Worm (Caenorhabditis elegans): ENCODE data around the gene nars-2.

The nars-2 gene

DNA sequence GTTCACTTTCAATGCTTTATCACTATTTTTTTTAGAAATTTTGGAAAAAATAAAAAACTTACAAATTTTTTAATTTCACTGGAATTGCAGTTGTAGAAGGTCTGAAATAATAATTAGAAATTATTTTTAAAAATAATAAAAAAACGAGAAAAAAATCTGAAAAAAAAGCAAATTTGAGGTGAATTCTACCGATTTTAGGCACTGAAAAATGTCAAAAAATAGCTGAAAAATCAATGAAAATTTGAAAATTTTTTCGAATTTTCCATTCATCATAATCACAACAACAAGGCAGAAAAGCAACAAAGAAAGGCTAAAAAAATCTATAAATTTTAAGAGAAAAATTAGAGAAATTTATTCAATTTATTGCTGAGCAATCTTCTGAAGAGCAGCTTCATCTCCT, at the start of gene nars-2:
Gene nars-2, minus strand, starts transcription at position 101 of the 400 bp plus-strand sequence.
- no peak for TF ChIP-seq unc-55 (GFP tag; optimal IDR thresholded peaks at IDR 0.05)
- TF ChIP-seq lin-11 (tag; optimal IDR thresholded peaks at IDR 0.05) = no peak
- TF ChIP-seq ztf-1 (GFP tag; conservative IDR thresholded peaks at IDR 0.05) = no peak
- no peak for TF ChIP-seq lin-13 (GFP tag; optimal IDR thresholded peaks at IDR 0.05)
- TF ChIP-seq nhr-11 (tag; optimal IDR thresholded peaks at IDR 0.05) = no peak
- no peak for TF ChIP-seq R02D3.7 (tag; optimal IDR thresholded peaks at IDR 0.05)
- TF ChIP-seq sma-3 (GFP tag; optimal IDR thresholded peaks at IDR 0.05) = no peak
- TF ChIP-seq Y55F3AM.14 (GFP tag; optimal IDR thresholded peaks at IDR 0.05) = no peak
- no peak for TF ChIP-seq sem-4 (tag; optimal IDR thresholded peaks at IDR 0.05)

DNA sequence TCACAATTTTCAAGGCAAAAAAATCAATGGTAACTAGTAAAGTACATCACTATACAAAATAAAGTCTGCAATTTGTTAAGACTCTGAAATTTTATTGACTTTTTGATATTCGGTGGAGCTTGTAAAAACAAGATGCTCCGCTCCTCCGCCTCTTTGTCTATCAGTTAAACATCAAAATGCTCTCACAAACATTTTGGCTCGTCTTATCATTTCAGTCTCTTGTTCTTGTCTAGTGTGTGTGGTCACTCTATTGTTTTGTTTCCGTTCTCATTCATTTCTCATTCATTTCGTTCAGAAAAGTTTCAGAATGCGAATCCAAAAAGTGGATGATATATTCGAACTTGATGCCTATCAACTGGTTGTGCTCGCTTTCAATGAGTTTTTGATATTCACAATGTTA, 47.5 kb upstream of the nars-2 start, which contains the start of gene Y66D12A.13:
Gene Y66D12A.13, plus strand, starts transcription at position 301 of the 400 bp plus-strand sequence.
- no peak for TF ChIP-seq ZK546.5 (tag; optimal IDR thresholded peaks at IDR 0.05)
- TF ChIP-seq fos-1 (tag; optimal IDR thresholded peaks at IDR 0.05) = peak; percentile 3

DNA sequence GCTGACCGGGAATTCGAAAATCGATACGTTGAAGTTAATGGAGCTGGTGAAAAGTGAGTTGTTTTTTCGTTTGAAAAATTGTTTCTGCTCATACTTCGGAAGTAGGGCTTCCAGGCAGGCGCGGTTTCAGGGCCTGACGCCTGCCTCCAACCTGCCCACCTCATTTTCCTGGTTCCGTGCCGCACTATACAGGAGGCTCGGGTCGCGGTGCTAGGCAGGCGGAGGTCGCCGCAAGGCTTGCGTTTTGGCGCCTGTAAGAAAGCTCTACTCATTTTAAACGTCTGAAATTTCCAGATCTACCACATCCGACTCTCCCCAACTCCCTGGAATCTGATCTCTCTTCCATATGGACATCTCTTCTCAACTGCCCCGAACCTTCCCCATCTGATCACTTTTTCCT, 44.4 kb upstream of the nars-2 start:
- TF ChIP-seq sma-9 (GFP tag; optimal IDR thresholded peaks at IDR 0.05) (no peak), sma-9 (tag; optimal IDR thresholded peaks at IDR 0.05) (no peak), aly-2 (tag; optimal IDR thresholded peaks at IDR 0.05) (no peak), R02D3.7 (tag; optimal IDR thresholded peaks at IDR 0.05) (no peak), peb-1 (tag; optimal IDR thresholded peaks at IDR 0.05) (no peak), F13H6.1 (tag; optimal IDR thresholded peaks at IDR 0.05) (no peak), zag-1 (tag; optimal IDR thresholded peaks at IDR 0.05) (no peak), C34F6.9 (tag; optimal IDR thresholded peaks at IDR 0.05) (no peak), lin-13 (GFP tag; optimal IDR thresholded peaks at IDR 0.05) (no peak), blmp-1 (tag; optimal IDR thresholded peaks at IDR 0.05; ENCODE audit: insufficient read depth) (no peak), sma-3 (GFP tag; optimal IDR thresholded peaks at IDR 0.05) (no peak), nhr-77 (tag; optimal IDR thresholded peaks at IDR 0.05) (no peak), gmeb-1 (tag; optimal IDR thresholded peaks at IDR 0.05) (no peak), nhr-23 (tag; optimal IDR thresholded peaks at IDR 0.05) (no peak), ztf-11 (tag; optimal IDR thresholded peaks at IDR 0.05) (no peak), nhr-237 (tag; optimal IDR thresholded peaks at IDR 0.05) (no peak), nhr-25 (tag; optimal IDR thresholded peaks at IDR 0.05) (no peak), nhr-21 (tag; optimal IDR thresholded peaks at IDR 0.05) (no peak)

DNA sequence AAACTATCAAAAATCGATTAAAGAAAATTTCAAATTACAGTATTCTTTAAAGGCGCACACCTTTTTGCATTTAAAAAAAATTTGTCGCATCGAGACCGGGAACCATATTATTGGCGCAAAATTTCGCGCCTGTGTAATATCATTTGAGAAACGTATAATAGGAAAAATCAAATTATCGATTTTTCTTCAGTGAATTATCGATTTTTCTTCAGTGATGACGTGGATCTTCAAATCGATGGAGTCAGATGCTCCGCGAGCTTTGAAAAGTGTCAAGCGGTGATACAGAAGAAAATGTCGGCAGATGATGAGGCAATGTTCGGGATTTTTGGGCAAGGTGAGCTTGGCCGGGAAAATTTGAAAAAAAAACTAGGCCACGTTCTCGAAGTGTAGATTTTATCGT, 34.9 kb upstream of the nars-2 start:
- no peak for TF ChIP-seq elt-3 (tag; optimal IDR thresholded peaks at IDR 0.05)
- no peak for TF ChIP-seq nhr-25 (tag; optimal IDR thresholded peaks at IDR 0.05)
- TF ChIP-seq elt-1 (tag; optimal IDR thresholded peaks at IDR 0.05) = no peak
- no peak for TF ChIP-seq nhr-21 (tag; optimal IDR thresholded peaks at IDR 0.05)
- TF ChIP-seq snpc-4 (tag; optimal IDR thresholded peaks at IDR 0.05) = no peak
- TF ChIP-seq nhr-129 (tag; optimal IDR thresholded peaks at IDR 0.05) = no peak
- no peak for TF ChIP-seq aly-2 (tag; optimal IDR thresholded peaks at IDR 0.05)
- TF ChIP-seq ceh-82 (tag; optimal IDR thresholded peaks at IDR 0.05) = no peak
- TF ChIP-seq nhr-6 (tag; optimal IDR thresholded peaks at IDR 0.05) = no peak
- no peak for TF ChIP-seq unc-39 (tag; optimal IDR thresholded peaks at IDR 0.05)

DNA sequence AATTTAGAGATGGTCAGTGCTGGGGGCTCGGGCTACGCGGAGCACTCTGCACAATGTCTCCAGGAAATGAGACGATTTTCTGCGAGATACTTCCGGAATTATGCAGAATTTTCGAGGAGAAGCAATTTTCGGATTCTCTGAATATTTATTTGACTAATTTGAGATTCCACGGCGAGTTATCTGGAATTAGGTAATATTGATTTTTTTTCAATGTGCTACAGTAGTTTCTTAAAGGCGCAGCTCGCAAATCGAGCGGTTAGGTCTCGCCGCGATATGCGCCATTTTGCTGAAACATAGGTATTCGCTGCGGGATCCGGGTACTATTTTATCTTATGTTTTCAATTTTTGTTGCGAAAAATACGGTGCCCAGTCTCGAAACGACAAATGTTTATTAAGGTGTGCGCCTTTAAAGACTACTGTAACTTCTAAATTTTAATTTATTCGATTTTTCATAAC, 34.1 kb upstream of the nars-2 start, which contains the start of gene nrps-1:
Gene nrps-1, plus strand, starts transcription at position 51 of the 456 bp plus-strand sequence.
- TF ChIP-seq aly-2 (tag; optimal IDR thresholded peaks at IDR 0.05) (no peak), lin-13 (GFP tag; optimal IDR thresholded peaks at IDR 0.05) (no peak), blmp-1 (tag; optimal IDR thresholded peaks at IDR 0.05; ENCODE audit: insufficient read depth) (no peak)

DNA sequence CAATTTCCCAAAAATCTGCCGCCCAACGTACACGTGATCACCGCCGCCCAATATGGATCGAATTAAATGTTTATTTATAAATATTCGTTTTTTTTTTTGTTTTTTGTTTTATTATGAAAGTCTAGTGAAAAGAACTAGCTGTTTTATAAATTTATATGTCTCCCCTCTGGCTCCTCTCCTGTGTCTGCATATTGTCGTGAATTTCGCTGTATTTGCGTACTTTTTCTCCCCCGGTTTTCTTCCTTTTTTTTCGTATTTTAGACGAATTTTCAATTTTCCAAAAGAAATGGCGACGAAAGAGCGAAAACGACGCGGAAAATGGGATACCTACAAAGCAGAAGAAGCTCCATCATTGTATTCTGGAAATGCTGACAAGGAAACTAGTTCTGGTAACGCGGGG, 25.8 kb upstream of the nars-2 start, which contains the start of gene xpb-1:
Gene xpb-1, plus strand, starts transcription at position 262 of the 400 bp plus-strand sequence.
- TF ChIP-seq C34F6.9 (tag; optimal IDR thresholded peaks at IDR 0.05) = peak; percentile 5
- TF ChIP-seq unc-55 (GFP tag; optimal IDR thresholded peaks at IDR 0.05) = peak; percentile 48
- peak; percentile 54 for TF ChIP-seq gmeb-1 (tag; optimal IDR thresholded peaks at IDR 0.05)
- no peak for TF ChIP-seq mab-5 (tag; optimal IDR thresholded peaks at IDR 0.05)
- TF ChIP-seq ceh-82 (tag; optimal IDR thresholded peaks at IDR 0.05) = no peak
- TF ChIP-seq lsy-2 (tag; optimal IDR thresholded peaks at IDR 0.05) = peak in 1 of 2 experiments; percentile 42
- no peak for TF ChIP-seq nhr-25 (tag; optimal IDR thresholded peaks at IDR 0.05)
- TF ChIP-seq zag-1 (tag; optimal IDR thresholded peaks at IDR 0.05) = no peak
- TF ChIP-seq sem-4 (tag; optimal IDR thresholded peaks at IDR 0.05) = no peak
